Worm (Caenorhabditis elegans): ENCODE measurements around the gene slc-28.1.

DNA sequence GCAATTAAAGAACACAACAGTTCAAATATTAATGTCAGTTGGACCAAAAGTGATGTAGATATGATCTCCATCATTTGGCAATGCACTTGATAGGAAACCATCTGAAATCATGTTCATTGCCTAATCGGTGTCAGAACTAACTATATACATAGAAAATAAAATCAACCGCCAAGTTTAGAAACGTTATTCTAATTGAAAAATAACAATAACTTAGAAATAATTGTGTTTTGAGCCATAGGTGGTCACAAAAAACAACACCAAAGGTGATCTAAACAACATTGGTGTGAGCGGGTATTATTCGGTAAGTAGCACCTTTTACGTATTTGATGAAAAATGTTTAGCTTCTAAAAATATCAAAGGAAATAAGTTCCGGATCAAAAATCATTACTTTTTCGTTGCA is 39.3 kb upstream of the slc-28.1 start, which contains the start of gene srab-21:
- no peak for TF ChIP-seq ama-1 (optimal IDR thresholded peaks at IDR 0.05)
- no peak for TF ChIP-seq hmg-1.1 (GFP tag; IDR thresholded peaks at IDR 0.05)
- no peak for TF ChIP-seq nhr-111 (GFP tag; optimal IDR thresholded peaks at IDR 0.05)
- TF ChIP-seq pqm-1 (tag; optimal IDR thresholded peaks at IDR 0.05) = no peak
- TF ChIP-seq nhr-237 (tag; optimal IDR thresholded peaks at IDR 0.05) = no peak
- TF ChIP-seq ztf-11 (tag; optimal IDR thresholded peaks at IDR 0.05) = no peak
- no peak for TF ChIP-seq aly-2 (tag; optimal IDR thresholded peaks at IDR 0.05)
- TF ChIP-seq ceh-28 (tag; optimal IDR thresholded peaks at IDR 0.05) = no peak
- peak in 1 of 2 experiments; percentile 15 for TF ChIP-seq unc-62 (GFP tag; optimal IDR thresholded peaks at IDR 0.05 in 1 of 2)
- no peak for TF ChIP-seq unc-62 (tag; optimal IDR thresholded peaks at IDR 0.05)
- no peak for TF ChIP-seq daf-12 (tag; optimal IDR thresholded peaks at IDR 0.05)
- no peak for TF ChIP-seq tag-97 (GFP tag; IDR thresholded peaks at IDR 0.05)
- no peak for TF ChIP-seq dmd-8 (GFP tag; IDR thresholded peaks at IDR 0.05)
- no peak for TF ChIP-seq jun-1 (tag; optimal IDR thresholded peaks at IDR 0.05)
